Worm (Caenorhabditis elegans) whole organism, L1 larva: ENCODE data around the gene klp-13.

Experiments
- ama-1 ChIP-seq: fragments of 150-350 bp; optimal IDR thresholded peaks from 2 replicates; lab custom pipeline; 2014
- blmp-1 ChIP-seq: fragments of 150-350 bp; optimal IDR thresholded peaks from 2 replicates; lab custom pipeline; 2014; ENCODE audit warnings: missing biosample characterization, missing genetic modification characterization
- ceh-63 ChIP-seq: fragments of 200-800 bp; sonication (Bioruptor generic); optimal IDR thresholded peaks from 2 replicates; lab custom pipeline; 2018; ENCODE audit warnings: mild to moderate bottlenecking, missing genetic modification characterization, missing compliant biosample characterization
- ceh-8 ChIP-seq: fragments of 200-800 bp; sonication (Bioruptor generic); optimal IDR thresholded peaks from 2 replicates; lab custom pipeline; 2018; ENCODE audit warnings: mild to moderate bottlenecking, missing genetic modification characterization, moderate library complexity, missing compliant biosample characterization
- ceh-82 ChIP-seq, 3 experiments: fragments of 150-350 bp in 1 of 3; sonication (generic microtip) in 2 of 3; optimal IDR thresholded peaks; 2 replicates each; lab custom pipeline; 2014 to 2017; ENCODE audit warnings: missing biosample characterization in 3 of 3, missing genetic modification characterization in 3 of 3
- ceh-88 ChIP-seq: fragments of 200-800 bp; sonication (Bioruptor generic); IDR thresholded peaks from 2 replicates; pipeline ENCODE4 v1.3.6; 2022; ENCODE audit warnings: missing genetic modification characterization, missing compliant biosample characterization
- efl-1 ChIP-seq, 4 experiments: fragments of 150-350 bp; optimal IDR thresholded peaks in 3 of 4; peaks in 1 of 4; 1 replicate in 1 of 4; 2 replicates in 3 of 4; lab custom pipeline; 2014; ENCODE audit warnings: missing biosample characterization in 2 of 4, missing genetic modification characterization in 2 of 4, missing genetic modification reagents in 2 of 4
- efl-3 ChIP-seq: fragments of 200-800 bp; sonication (Bioruptor generic); optimal IDR thresholded peaks from 2 replicates; lab custom pipeline; 2018; ENCODE audit warnings: mild to moderate bottlenecking, missing genetic modification characterization, missing compliant biosample characterization
- elt-2 ChIP-seq: sonication (generic microtip); optimal IDR thresholded peaks from 2 replicates; lab custom pipeline; 2016; ENCODE audit warnings: missing genetic modification characterization, mild to moderate bottlenecking, inconsistent platforms, missing compliant biosample characterization, missing genetic modification reagents
- fkh-10 ChIP-seq: sonication (generic microtip); optimal IDR thresholded peaks from 2 replicates; lab custom pipeline; 2017; ENCODE audit warnings: missing biosample characterization, missing genetic modification reagents, missing genetic modification characterization
- fos-1 ChIP-seq: fragments of 150-350 bp; optimal IDR thresholded peaks from 2 replicates; lab custom pipeline; 2014; ENCODE audit warnings: missing biosample characterization, missing genetic modification characterization
- grh-1 ChIP-seq: fragments of 200-800 bp; sonication (Bioruptor generic); IDR thresholded peaks from 2 replicates; pipeline ENCODE4 v1.3.6; 2022; ENCODE audit warnings: missing genetic modification reagents, missing genetic modification characterization, missing compliant biosample characterization
- irx-1 ChIP-seq: sonication (generic microtip); optimal IDR thresholded peaks from 2 replicates; lab custom pipeline; 2016; ENCODE audit warnings: missing genetic modification characterization, missing compliant biosample characterization
- lin-14 ChIP-seq: fragments of 200-800 bp; sonication (Bioruptor generic); optimal IDR thresholded peaks from 2 replicates; lab custom pipeline; 2018; ENCODE audit warnings: mild to moderate bottlenecking, missing genetic modification characterization, moderate library complexity, missing compliant biosample characterization
- lin-35 ChIP-seq, 2 experiments: fragments of 150-350 bp; optimal IDR thresholded peaks; 2 replicates each; lab custom pipeline; 2014; ENCODE audit warnings: missing biosample characterization in 2 of 2, missing genetic modification characterization in 2 of 2, missing genetic modification reagents in 2 of 2
- lsy-2 ChIP-seq, 2 experiments: fragments of 150-350 bp; optimal IDR thresholded peaks; 2 replicates each; lab custom pipeline; 2014; ENCODE audit warnings: missing biosample characterization in 2 of 2, missing genetic modification characterization in 2 of 2
- nhr-11 ChIP-seq: fragments of 150-350 bp; optimal IDR thresholded peaks from 2 replicates; lab custom pipeline; 2014; ENCODE audit warnings: missing biosample characterization, missing genetic modification characterization
- nhr-12 ChIP-seq: sonication (generic microtip); optimal IDR thresholded peaks from 2 replicates; lab custom pipeline; 2017; ENCODE audit warnings: missing biosample characterization, missing genetic modification characterization
- nhr-28 ChIP-seq: fragments of 150-350 bp; optimal IDR thresholded peaks from 2 replicates; lab custom pipeline; 2014; ENCODE audit warnings: missing biosample characterization, missing genetic modification characterization
- nhr-47 ChIP-seq: sonication (generic microtip); optimal IDR thresholded peaks from 2 replicates; lab custom pipeline; 2016; ENCODE audit warnings: mild to moderate bottlenecking, missing genetic modification characterization, moderate library complexity, missing compliant biosample characterization
- nhr-71 ChIP-seq: sonication (generic microtip); optimal IDR thresholded peaks from 2 replicates; lab custom pipeline; 2016; ENCODE audit warnings: mild to moderate bottlenecking, missing genetic modification characterization, moderate library complexity, missing compliant biosample characterization
- nhr-84 ChIP-seq: sonication (generic microtip); optimal IDR thresholded peaks from 2 replicates; lab custom pipeline; 2017; ENCODE audit warnings: missing biosample characterization, missing genetic modification characterization
- nhr-90 ChIP-seq: sonication (generic microtip); optimal IDR thresholded peaks from 2 replicates; lab custom pipeline; 2016; ENCODE audit warnings: mild to moderate bottlenecking, missing genetic modification characterization, missing compliant biosample characterization; ENCODE audit not compliant: poor library complexity
- pag-3 ChIP-seq: sonication (generic microtip); optimal IDR thresholded peaks from 2 replicates; lab custom pipeline; 2017; ENCODE audit warnings: missing genetic modification characterization, mild to moderate bottlenecking, missing compliant biosample characterization, antibody characterized with exemption, borderline replicate concordance; ENCODE audit not compliant: insufficient read depth
- rnt-1 ChIP-seq: sonication (generic microtip); optimal IDR thresholded peaks from 2 replicates; lab custom pipeline; 2016; ENCODE audit warnings: mild to moderate bottlenecking, missing genetic modification characterization, moderate library complexity, missing compliant biosample characterization
- skn-1 ChIP-seq: fragments of 150-350 bp; optimal IDR thresholded peaks from 2 replicates; lab custom pipeline; 2014; ENCODE audit warnings: missing biosample characterization, missing genetic modification characterization
- snu-23 ChIP-seq: sonication (generic microtip); optimal IDR thresholded peaks from 2 replicates; lab custom pipeline; 2016; ENCODE audit warnings: missing genetic modification characterization, missing compliant biosample characterization
- tbx-2 ChIP-seq: sonication (generic microtip); optimal IDR thresholded peaks from 2 replicates; lab custom pipeline; 2016; ENCODE audit warnings: missing genetic modification characterization, missing compliant biosample characterization
- tlp-1 ChIP-seq: fragments of 150-350 bp; optimal IDR thresholded peaks from 2 replicates; lab custom pipeline; 2014; ENCODE audit warnings: missing biosample characterization, missing genetic modification characterization
- unc-130 ChIP-seq: fragments of 150-350 bp; optimal IDR thresholded peaks from 2 replicates; lab custom pipeline; 2017; ENCODE audit warnings: missing biosample characterization, missing genetic modification characterization, inconsistent platforms
- vab-15 ChIP-seq: sonication (generic microtip); optimal IDR thresholded peaks from 2 replicates; lab custom pipeline; 2017; ENCODE audit warnings: missing genotype, mild to moderate bottlenecking, missing genetic modification characterization, missing compliant biosample characterization
- xbp-1 ChIP-seq: sonication (generic microtip); optimal IDR thresholded peaks from 2 replicates; lab custom pipeline; 2016; ENCODE audit warnings: missing genetic modification characterization, missing compliant biosample characterization
- zag-1 ChIP-seq: fragments of 150-350 bp; optimal IDR thresholded peaks from 2 replicates; lab custom pipeline; 2014; ENCODE audit warnings: missing biosample characterization, missing genetic modification characterization

Gene klp-13

DNA sequence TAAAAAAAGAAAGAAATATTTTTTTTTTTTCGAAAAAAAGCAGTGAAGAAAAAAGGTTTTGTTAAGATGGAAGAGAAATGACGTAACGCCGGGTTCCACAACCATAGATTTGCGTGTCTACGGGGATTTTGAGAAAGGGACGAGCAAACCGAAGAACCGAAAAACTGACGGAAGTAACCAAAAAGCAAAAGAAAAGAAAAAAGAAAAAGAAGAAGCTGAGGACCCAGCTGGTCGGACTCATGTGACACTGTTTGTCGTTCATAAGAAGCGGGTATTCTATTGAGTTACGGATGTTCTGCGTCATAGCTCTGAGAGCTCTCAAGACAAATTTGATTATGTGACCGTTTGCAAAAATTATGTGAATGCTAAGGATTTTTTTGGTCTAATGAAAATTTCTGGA lies 2.0 kb upstream of the klp-13 start:
- TF ChIP-seq rnt-1 (tag; lab: Kevin White, UChicago) (peak; percentile 21), ceh-82 (tag; optimal IDR thresholded peaks at IDR 0.05; lab: Kevin White, UChicago) (peak in 1 of 3 experiments; percentile 29), nhr-47 (tag; lab: Kevin White, UChicago) (peak; percentile 34), lin-14 (GFP tag; lab: Kevin White, UChicago) (peak; percentile 87), unc-130 (tag; lab: Kevin White, UChicago) (no peak), xbp-1 (peak; percentile 5), ceh-8 (GFP tag; lab: Kevin White, UChicago) (no peak), lsy-2 (tag; optimal IDR thresholded peaks at IDR 0.05; lab: Kevin White, UChicago) (peak; percentile 11 to 15), tlp-1 (tag; lab: Kevin White, UChicago) (no peak), skn-1 (tag; lab: Kevin White, UChicago) (no peak), tbx-2 (tag; lab: Kevin White, UChicago) (peak; percentile 19), snu-23 (GFP tag; lab: Kevin White, UChicago) (peak; percentile 15), ceh-63 (GFP tag; lab: Kevin White, UChicago) (no peak), efl-3 (GFP tag; lab: Kevin White, UChicago) (no peak), nhr-90 (tag; lab: Kevin White, UChicago) (no peak), fos-1 (tag; lab: Kevin White, UChicago) (no peak), nhr-71 (peak; percentile 44), grh-1 (no peak), ama-1 (lab: Kevin White, UChicago) (no peak), vab-15 (tag; lab: Kevin White, UChicago) (no peak), zag-1 (no peak), pag-3 (tag; lab: Kevin White, UChicago) (no peak)

DNA sequence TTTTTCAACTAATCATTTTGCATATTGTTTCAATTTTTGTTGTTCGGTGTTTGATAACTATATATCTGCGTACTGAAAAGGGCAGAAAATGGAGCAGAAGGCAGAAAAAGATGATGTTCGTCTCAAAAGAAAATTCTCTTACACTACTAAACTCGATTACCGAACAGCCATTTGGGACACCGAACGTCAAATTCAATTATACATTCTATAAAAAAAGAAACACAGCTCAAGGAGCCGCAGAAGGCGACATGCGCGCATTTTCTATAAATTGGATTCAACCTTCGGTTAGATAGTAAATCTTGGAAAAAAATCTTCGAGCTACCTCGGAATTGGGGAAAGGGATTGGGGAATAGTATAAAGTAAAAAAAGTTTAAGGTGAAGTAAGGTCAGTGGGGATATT lies 1.5 kb upstream of the klp-13 start:
- peak; percentile 82 for TF ChIP-seq fkh-10
- TF ChIP-seq ceh-88 (GFP tag; lab: Robert Waterston, UW): no peak
- TF ChIP-seq blmp-1: no peak
- no peak for TF ChIP-seq lin-35 (GFP tag; optimal IDR thresholded peaks at IDR 0.05; lab: Kevin White, UChicago)
- no peak for TF ChIP-seq nhr-12 (tag; lab: Kevin White, UChicago)

DNA sequence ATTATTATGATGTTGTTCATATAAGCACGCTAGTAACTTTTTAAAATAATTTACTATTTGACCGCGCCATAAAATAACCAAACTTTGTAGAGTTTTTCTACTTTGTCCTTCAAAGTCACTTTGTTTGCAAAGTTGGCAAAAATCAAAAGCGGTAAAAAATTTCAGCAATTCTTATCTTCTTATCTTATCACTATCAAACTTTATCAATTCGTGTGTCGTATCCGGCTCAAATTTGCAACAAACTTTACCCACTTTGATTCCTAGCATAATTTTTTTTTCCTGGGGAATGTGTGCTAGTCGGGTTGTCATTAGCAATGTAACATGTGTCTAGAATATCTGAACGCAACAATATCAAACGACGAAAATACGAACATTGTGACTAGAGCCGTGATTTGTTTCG lies 931 bp downstream of the klp-13 start:
- TF ChIP-seq irx-1 (tag; lab: Kevin White, UChicago) (no peak), nhr-11 (no peak), nhr-84 (tag; lab: Kevin White, UChicago) (no peak), elt-2 (peak; percentile 72), efl-1 (optimal IDR thresholded peaks at IDR 0.05; lab: Kevin White, UChicago) (no peak), efl-1 (GFP tag; optimal IDR thresholded peaks at IDR 0.05 in 1 of 2; lab: Kevin White, UChicago) (peak in 1 of 2 experiments; percentile 17)

DNA sequence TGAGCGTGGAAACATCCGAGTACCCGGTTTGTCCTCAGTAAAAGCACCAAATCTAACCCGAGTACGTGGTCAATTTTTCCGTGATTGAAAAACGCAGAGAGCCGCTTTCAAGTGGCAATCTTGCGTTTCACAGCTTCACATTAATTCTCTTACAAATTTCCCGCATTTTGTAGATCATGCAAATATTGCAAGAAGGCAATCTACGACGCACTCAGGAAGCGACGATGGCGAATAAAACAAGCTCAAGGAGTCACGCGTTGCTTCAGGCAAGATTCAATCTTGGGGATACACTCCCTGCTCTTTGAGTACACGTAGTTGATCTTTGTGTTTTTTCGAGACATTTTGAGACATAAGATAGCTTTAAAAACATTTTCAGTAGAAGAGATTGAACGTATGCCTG lies 3.1 kb downstream of the klp-13 start:
- TF ChIP-seq nhr-12 (tag; lab: Kevin White, UChicago): no peak
- TF ChIP-seq fkh-10: peak; percentile 4
- peak; percentile 53 for TF ChIP-seq lin-14 (GFP tag; lab: Kevin White, UChicago)
- TF ChIP-seq efl-3 (GFP tag; lab: Kevin White, UChicago): no peak
- TF ChIP-seq, all 84 proteins: peak for 2

DNA sequence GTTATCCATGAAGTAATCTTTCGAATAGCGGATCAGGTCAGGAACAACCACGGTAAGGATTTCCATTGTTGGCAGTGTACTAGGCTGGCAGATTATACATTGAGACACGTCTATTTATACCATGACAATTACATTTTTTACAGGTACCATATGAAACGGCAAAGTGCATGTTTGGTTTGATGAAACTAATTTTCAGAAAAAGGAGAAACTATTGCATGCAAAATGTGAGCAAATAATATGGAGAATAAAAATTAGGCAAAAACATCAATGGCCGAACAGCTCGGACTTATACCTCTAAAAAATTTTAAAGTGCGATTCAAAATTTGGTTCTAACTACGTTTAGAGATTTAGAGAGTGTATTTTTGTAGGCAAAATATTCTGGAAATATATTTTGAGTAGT lies 8.0 kb downstream of the klp-13 start, which contains the start of gene F22F4.5:
TSS of gene F22F4.5 (minus strand) at position 101 of the 400 bp plus-strand sequence.
- TF ChIP-seq efl-1 (optimal IDR thresholded peaks at IDR 0.05; lab: Kevin White, UChicago): no peak
- TF ChIP-seq efl-1 (GFP tag; optimal IDR thresholded peaks at IDR 0.05 in 1 of 2; lab: Kevin White, UChicago): peak in 1 of 2 experiments; percentile 33
- TF ChIP-seq nhr-84 (tag; lab: Kevin White, UChicago): no peak
- no peak for TF ChIP-seq nhr-28 (tag; lab: Kevin White, UChicago)
